Worm (Caenorhabditis elegans): ENCODE results near the gene Y70C5A.4.

Y70C5A.4 gene

DNA sequence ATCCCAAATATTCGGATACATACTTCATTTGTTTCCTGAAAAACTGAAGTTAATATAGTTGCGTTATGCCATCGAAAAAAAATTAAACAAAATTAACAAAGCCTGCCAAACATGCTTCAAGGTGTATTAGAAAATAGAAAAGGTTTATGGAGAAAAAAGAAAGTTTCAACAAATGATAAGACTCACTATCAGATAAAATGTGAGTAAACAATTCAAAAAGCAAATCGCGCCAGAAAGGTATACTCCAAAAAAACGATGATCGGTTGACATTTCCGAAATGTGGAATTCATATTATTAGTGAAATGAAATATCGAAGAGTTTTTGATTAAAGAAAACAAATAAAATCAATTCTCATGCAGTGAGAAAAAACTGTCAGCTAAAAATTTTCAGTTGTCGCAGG lies 3.3 kb downstream of the Y70C5A.4 start, which contains the start of gene Y70C5A.3:
Gene Y70C5A.3, minus strand, starts transcription at position 50 of the 400 bp plus-strand sequence.
- TF ChIP-seq nhr-11 (tag; optimal IDR thresholded peaks at IDR 0.05): no peak
- TF ChIP-seq ceh-34 (tag; optimal IDR thresholded peaks at IDR 0.05): no peak
- TF ChIP-seq eyg-1 (tag; optimal IDR thresholded peaks at IDR 0.05): no peak
- TF ChIP-seq zip-5 (tag; optimal IDR thresholded peaks at IDR 0.05): no peak
- no peak for TF ChIP-seq gmeb-2 (tag; optimal IDR thresholded peaks at IDR 0.05)
- TF ChIP-seq ceh-24 (tag; optimal IDR thresholded peaks at IDR 0.05): no peak
- no peak for TF ChIP-seq ets-4 (tag; optimal IDR thresholded peaks at IDR 0.05)
- TF ChIP-seq pha-4 (tag; optimal IDR thresholded peaks at IDR 0.05): no peak
- no peak for TF ChIP-seq hlh-30 (tag; optimal IDR thresholded peaks at IDR 0.05; ENCODE audit: insufficient read depth)
- no peak for TF ChIP-seq odd-2 (tag; optimal IDR thresholded peaks at IDR 0.05)
- TF ChIP-seq tbx-2 (tag; optimal IDR thresholded peaks at IDR 0.05): no peak
- no peak for TF ChIP-seq npax-4 (tag; optimal IDR thresholded peaks at IDR 0.05)
- TF ChIP-seq ahr-1 (tag; optimal IDR thresholded peaks at IDR 0.05): no peak
- TF ChIP-seq ceh-14 (tag; optimal IDR thresholded peaks at IDR 0.05): no peak
- no peak for TF ChIP-seq ceh-45 (GFP tag; IDR thresholded peaks at IDR 0.05)
- TF ChIP-seq ceh-30 (tag; optimal IDR thresholded peaks at IDR 0.05): no peak
- TF ChIP-seq pax-1 (tag; optimal IDR thresholded peaks at IDR 0.05): no peak
- TF ChIP-seq ceh-9 (tag; optimal IDR thresholded peaks at IDR 0.05): no peak
- TF ChIP-seq ref-2 (tag; optimal IDR thresholded peaks at IDR 0.05): no peak

DNA sequence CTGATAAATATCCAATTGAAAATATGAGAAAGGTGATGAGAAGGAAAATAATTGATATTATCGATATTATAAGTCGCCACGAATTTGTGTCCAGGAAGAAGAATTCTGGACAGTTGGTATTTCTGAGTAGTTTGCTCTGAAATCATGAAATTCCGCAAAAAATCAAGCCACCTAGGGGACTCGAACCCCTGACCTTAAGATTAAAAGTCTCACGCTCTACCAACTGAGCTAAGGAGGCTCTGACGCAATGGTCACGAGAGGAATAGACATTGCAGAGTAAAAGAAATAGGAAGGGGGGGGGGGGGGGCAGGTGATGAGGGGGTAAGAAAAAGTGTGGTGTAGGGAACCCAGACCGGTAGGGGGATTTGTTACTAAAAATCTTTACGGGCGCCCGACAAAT lies 4.3 kb downstream of the Y70C5A.4 start:
- TF ChIP-seq lim-6 (tag; optimal IDR thresholded peaks at IDR 0.05) (no peak), ttx-3 (tag; optimal IDR thresholded peaks at IDR 0.05) (peak; percentile 56), pag-3 (tag; optimal IDR thresholded peaks at IDR 0.05; ENCODE audit: borderline replicate concordance) (no peak), elt-2 (tag; optimal IDR thresholded peaks at IDR 0.05) (peak; percentile 26), pax-1 (tag; optimal IDR thresholded peaks at IDR 0.05) (no peak), ceh-6 (GFP tag; optimal IDR thresholded peaks at IDR 0.05) (peak; percentile 57), ahr-1 (tag; optimal IDR thresholded peaks at IDR 0.05) (no peak), hlh-15 (tag; optimal IDR thresholded peaks at IDR 0.05) (no peak), K02D7.2 (tag; optimal IDR thresholded peaks at IDR 0.05) (no peak), pat-9 (tag; optimal IDR thresholded peaks at IDR 0.05) (peak; percentile 24), fkh-10 (GFP tag; optimal IDR thresholded peaks at IDR 0.05) (no peak), sdc-2 (tag; optimal IDR thresholded peaks at IDR 0.05) (no peak), lin-11 (tag; optimal IDR thresholded peaks at IDR 0.05) (peak; percentile 45)

DNA sequence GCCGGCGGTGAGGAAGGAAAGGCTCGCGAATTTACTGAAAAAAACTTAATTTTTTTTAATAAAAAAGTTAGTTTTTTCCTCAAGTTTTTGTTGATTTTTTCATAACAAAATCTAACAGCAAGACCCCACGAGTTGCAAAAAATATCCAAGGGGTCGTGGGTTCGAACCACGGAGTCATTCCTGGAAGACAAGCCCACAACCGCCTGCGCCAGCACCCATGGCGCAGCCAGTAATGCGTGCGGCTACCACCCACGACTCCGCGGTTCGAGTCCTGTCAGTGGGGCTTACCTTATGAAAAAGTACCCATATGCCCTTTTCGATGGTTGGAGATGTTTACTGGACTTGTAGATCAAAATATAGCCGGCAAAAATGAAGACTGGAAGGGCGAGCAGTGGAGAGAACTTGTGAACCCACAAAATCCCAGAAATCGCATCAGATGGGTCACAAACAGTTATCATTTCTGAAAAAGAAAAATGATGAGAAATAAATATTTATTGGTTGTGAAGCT lies 5.2 kb downstream of the Y70C5A.4 start, which contains the start of gene Y70C5A.2:
Gene Y70C5A.2, minus strand, starts transcription at position 458 of the 508 bp plus-strand sequence.
- peak; percentile 82 for TF ChIP-seq pag-3 (tag; optimal IDR thresholded peaks at IDR 0.05; ENCODE audit: borderline replicate concordance)
- no peak for TF ChIP-seq sox-4 (tag; optimal IDR thresholded peaks at IDR 0.05)

DNA sequence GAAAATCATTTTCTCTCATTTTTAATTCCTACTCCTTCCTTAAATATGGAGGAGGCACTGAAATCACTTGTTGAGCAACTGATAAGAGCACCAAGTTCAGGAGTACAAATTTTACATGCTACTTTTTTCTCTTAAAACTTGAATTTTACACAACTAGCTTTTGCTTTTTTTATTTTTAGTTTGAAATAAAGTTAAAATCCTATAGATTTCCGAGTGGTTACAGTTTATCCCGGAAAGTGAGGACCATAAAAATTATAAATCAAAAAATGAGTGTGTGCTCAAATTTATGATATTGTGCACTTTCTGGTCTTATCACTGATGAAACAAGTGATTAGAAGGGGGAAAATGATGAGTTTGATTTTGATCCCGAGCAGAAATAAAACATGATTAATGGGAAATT lies 10.4 kb downstream of the Y70C5A.4 start, which contains the start of gene oac-53:
Gene oac-53, minus strand, starts transcription at position 9 of the 400 bp plus-strand sequence.
- TF ChIP-seq elt-2 (tag; optimal IDR thresholded peaks at IDR 0.05) (peak; percentile 32), Y22D7AL.16 (tag; optimal IDR thresholded peaks at IDR 0.05) (no peak), unc-55 (GFP tag; optimal IDR thresholded peaks at IDR 0.05) (no peak)

DNA sequence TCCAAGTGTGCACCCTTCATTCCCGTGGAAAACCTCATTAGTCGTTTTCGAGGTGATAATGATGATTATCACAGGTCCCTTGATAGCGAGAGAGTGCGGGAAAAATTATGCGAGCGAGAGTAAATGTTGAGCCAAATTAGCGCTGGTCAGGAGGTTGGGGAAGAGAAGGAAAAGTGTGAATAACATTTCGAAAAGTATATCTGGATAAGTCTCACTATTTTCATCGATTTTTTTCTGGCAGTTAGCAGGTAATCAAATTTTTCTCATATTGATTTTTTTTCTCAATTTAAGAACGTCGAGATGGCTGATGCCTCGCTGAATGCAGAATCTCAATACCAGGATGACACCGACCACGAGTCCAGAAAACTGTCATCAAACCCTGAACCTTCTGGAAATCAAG lies 11.4 kb downstream of the Y70C5A.4 start, which contains the start of gene W06G6.2:
Gene W06G6.2, plus strand, starts transcription at position 301 of the 400 bp plus-strand sequence.
- TF ChIP-seq ceh-30 (tag; optimal IDR thresholded peaks at IDR 0.05): no peak
- no peak for TF ChIP-seq madf-2 (tag; optimal IDR thresholded peaks at IDR 0.05)
- TF ChIP-seq sdc-2 (tag; optimal IDR thresholded peaks at IDR 0.05): peak; percentile 62
- TF ChIP-seq unc-42 (tag; optimal IDR thresholded peaks at IDR 0.05): no peak
- TF ChIP-seq tbx-7 (tag; optimal IDR thresholded peaks at IDR 0.05): no peak
- no peak for TF ChIP-seq dmd-4 (tag; optimal IDR thresholded peaks at IDR 0.05; ENCODE audit: borderline replicate concordance)
- no peak for TF ChIP-seq elt-2 (tag; optimal IDR thresholded peaks at IDR 0.05)
